Worm (Caenorhabditis elegans): Measurements from ENCODE around the gene D2063.1.

DNA sequence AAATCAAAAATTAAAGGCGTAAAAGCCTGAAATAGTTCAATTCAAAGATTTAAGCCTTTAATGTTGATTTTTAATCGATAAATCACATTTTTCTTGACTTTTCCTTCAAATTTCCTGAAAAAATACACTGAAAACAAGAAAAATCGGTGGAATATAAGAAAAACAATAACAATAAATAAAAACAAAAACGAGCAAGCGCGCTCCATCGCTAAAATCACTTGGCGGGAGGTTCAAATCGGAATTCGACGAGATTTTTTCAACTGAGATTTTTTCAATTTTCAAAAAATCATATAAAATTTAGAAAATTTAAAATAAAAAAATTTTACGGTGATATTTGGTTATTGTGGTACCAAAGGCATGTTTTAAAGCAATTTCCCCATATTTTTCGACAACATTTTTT lies 12.6 kb downstream of the D2063.1 start:
- TF ChIP-seq alr-1 (tag; optimal IDR thresholded peaks at IDR 0.05) (no peak), unc-62 (GFP tag; optimal IDR thresholded peaks at IDR 0.05) (no peak), sma-9 (GFP tag; optimal IDR thresholded peaks at IDR 0.05) (no peak), sma-9 (tag; optimal IDR thresholded peaks at IDR 0.05) (no peak), lsy-2 (tag; optimal IDR thresholded peaks at IDR 0.05) (no peak), nhr-25 (tag; optimal IDR thresholded peaks at IDR 0.05) (no peak), snpc-4 (tag; optimal IDR thresholded peaks at IDR 0.05) (no peak), nhr-11 (tag; optimal IDR thresholded peaks at IDR 0.05) (no peak), skn-1 (tag; optimal IDR thresholded peaks at IDR 0.05) (no peak), blmp-1 (tag; optimal IDR thresholded peaks at IDR 0.05; ENCODE audit: insufficient read depth) (no peak)
